Fruit fly (Drosophila melanogaster): Measurements from ENCODE around the gene amx.

The amx gene

DNA sequence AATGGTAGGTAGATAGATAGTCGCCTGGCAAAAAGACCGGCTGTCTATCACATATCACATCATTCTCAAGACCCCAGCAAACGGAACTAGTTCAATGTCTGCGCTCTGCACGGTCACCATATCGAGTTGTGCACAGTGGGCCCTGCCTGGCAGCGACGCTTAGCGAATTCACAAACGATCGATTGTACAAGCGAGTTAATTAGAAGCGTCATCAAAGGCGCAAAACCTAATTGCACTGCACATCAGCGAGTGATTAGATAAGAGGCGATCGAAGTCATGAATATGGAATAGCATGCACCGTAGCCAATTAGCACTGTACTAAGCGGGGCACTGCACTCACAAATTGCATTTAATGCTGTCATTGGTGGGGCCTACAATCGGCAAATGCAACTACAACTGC is 26.7 kb downstream of the amx start (continued):
- TF ChIP-seq CG17568 (GFP tag; optimal IDR thresholded peaks at IDR 0.05) (no peak), CG10366 (GFP tag; IDR thresholded peaks at IDR 0.05) (no peak), lmd (GFP tag; IDR thresholded peaks at IDR 0.05) (peak; percentile 55), Mes4 (GFP tag; optimal IDR thresholded peaks at IDR 0.05) (no peak), wek (GFP tag; optimal IDR thresholded peaks at IDR 0.05) (no peak), CG12942 (GFP tag; optimal IDR thresholded peaks at IDR 0.05) (no peak), ken (GFP tag; IDR thresholded peaks at IDR 0.05) (0 out of 3 replicates have a peak, but pooled peaks have one; percentile 16), bab2 (GFP tag; optimal IDR thresholded peaks at IDR 0.05) (peak; percentile 13), Hr51 (GFP tag; optimal IDR thresholded peaks at IDR 0.05) (no peak), sens (GFP tag) (peak; percentile 54), tx (GFP tag; optimal IDR thresholded peaks at IDR 0.05) (no peak), CG7745 (tag; optimal IDR thresholded peaks at IDR 0.05) (no peak), CG10267 (tag; optimal IDR thresholded peaks at IDR 0.05) (no peak), HLH54F (GFP tag; optimal IDR thresholded peaks at IDR 0.05) (no peak), NK7.1 (GFP tag; optimal IDR thresholded peaks at IDR 0.05) (no peak), onecut (GFP tag; IDR thresholded peaks at IDR 0.05) (no peak), Hr39 (optimal IDR thresholded peaks at IDR 0.05) (no peak), gt (GFP tag; IDR thresholded peaks at IDR 0.05) (no peak), Lim3 (GFP tag; IDR thresholded peaks at IDR 0.05) (no peak), luna (GFP tag; optimal IDR thresholded peaks at IDR 0.05) (no peak), croc (GFP tag; conservative IDR thresholded peaks at IDR 0.05) (no peak), CG31388 (GFP tag; optimal IDR thresholded peaks at IDR 0.05) (no peak), Drgx (GFP tag; IDR thresholded peaks at IDR 0.05) (peak; percentile 62), fd96Cb (tag; optimal IDR thresholded peaks at IDR 0.05) (peak; percentile 35), D (optimal IDR thresholded peaks at IDR 0.05) (no peak), D (GFP tag; optimal IDR thresholded peaks at IDR 0.05) (no peak), Antp (GFP tag; optimal IDR thresholded peaks at IDR 0.05) (peak; percentile 32), Rx (GFP tag; IDR thresholded peaks at IDR 0.05) (peak; percentile 39), CG15514 (GFP tag; optimal IDR thresholded peaks at IDR 0.05) (peak; percentile 90), CG6654 (GFP tag; optimal IDR thresholded peaks at IDR 0.05) (no peak), ase (GFP tag; IDR thresholded peaks at IDR 0.05) (no peak), crc (GFP tag; optimal IDR thresholded peaks at IDR 0.05) (no peak), Mad (GFP tag; optimal IDR thresholded peaks at IDR 0.05) (no peak), crol (GFP tag; IDR thresholded peaks at IDR 0.05) (no peak), Tbp (GFP tag; optimal IDR thresholded peaks at IDR 0.05) (no peak), CG3281 (GFP tag; optimal IDR thresholded peaks at IDR 0.05) (no peak), CTCF (GFP tag; optimal IDR thresholded peaks at IDR 0.05) (no peak), CG12299 (tag; optimal IDR thresholded peaks at IDR 0.05) (no peak), CG16813 (GFP tag; IDR thresholded peaks at IDR 0.05; ENCODE audit: partially characterized antibody) (no peak), CG17829 (tag; optimal IDR thresholded peaks at IDR 0.05) (peak; percentile 6), insv (GFP tag; optimal IDR thresholded peaks at IDR 0.05) (no peak), cg (GFP tag; optimal IDR thresholded peaks at IDR 0.05) (no peak), fru (optimal IDR thresholded peaks at IDR 0.05) (no peak), pros (GFP tag; optimal IDR thresholded peaks at IDR 0.05) (no peak), Scr (GFP tag; IDR thresholded peaks at IDR 0.05; ENCODE audit: partially characterized antibody) (no peak), hth (optimal IDR thresholded peaks at IDR 0.05) (no peak), CG10431 (GFP tag; optimal IDR thresholded peaks at IDR 0.05) (no peak), Aef1 (GFP tag; IDR thresholded peaks at IDR 0.05) (0 out of 3 replicates have a peak, but pooled peaks have one; percentile 11), Sin3A (optimal IDR thresholded peaks at IDR 0.05) (no peak), CG15601 (tag; optimal IDR thresholded peaks at IDR 0.05) (no peak), usp (GFP tag; optimal IDR thresholded peaks at IDR 0.05) (no peak), pnt (GFP tag; optimal IDR thresholded peaks at IDR 0.05) (peak; percentile 15), pho (GFP tag; optimal IDR thresholded peaks at IDR 0.05) (no peak), Deaf1 (tag; optimal IDR thresholded peaks at IDR 0.05) (no peak), NfI (GFP tag; optimal IDR thresholded peaks at IDR 0.05) (no peak)

Measured in whole organism, embryonic.